Worm (Caenorhabditis elegans) whole organism, mixed stage, embryonic: ENCODE results near the gene C37C3.9.

Experiments
- blmp-1 ChIP-seq: fragments of 150-350 bp; optimal IDR thresholded peaks from 2 replicates; lab custom pipeline; 2014; ENCODE audit warnings: missing biosample characterization, missing genetic modification characterization
- ceh-43 ChIP-seq: fragments of 200-800 bp; sonication (Bioruptor generic); optimal IDR thresholded peaks from 2 replicates; lab custom pipeline; 2018; ENCODE audit warnings: mild to moderate bottlenecking, missing genetic modification characterization, moderate library complexity, missing compliant biosample characterization
- ces-1 ChIP-seq: fragments of 150-350 bp; optimal IDR thresholded peaks from 2 replicates; lab custom pipeline; 2014; ENCODE audit warnings: missing biosample characterization, missing genetic modification reagents, missing genetic modification characterization
- drap-1 ChIP-seq: fragments of 200-800 bp; sonication (Bioruptor generic); optimal IDR thresholded peaks from 3 replicates; lab custom pipeline; 2018; ENCODE audit warnings: mild to moderate bottlenecking, missing genetic modification characterization, missing compliant biosample characterization
- lsy-2 ChIP-seq: fragments of 150-350 bp; optimal IDR thresholded peaks from 2 replicates; lab custom pipeline; 2014; ENCODE audit warnings: missing biosample characterization, missing genetic modification characterization
- mls-2 ChIP-seq: sonication (generic microtip); optimal IDR thresholded peaks from 2 replicates; lab custom pipeline; 2016; ENCODE audit warnings: mild to moderate bottlenecking, missing genetic modification characterization, moderate library complexity, missing compliant biosample characterization
- sem-2 ChIP-seq: fragments of 200-800 bp; sonication (Bioruptor generic); optimal IDR thresholded peaks from 2 replicates; lab custom pipeline; 2018; ENCODE audit warnings: mild to moderate bottlenecking, missing genetic modification characterization, missing compliant biosample characterization
- snpc-4 ChIP-seq: fragments of 150-350 bp; optimal IDR thresholded peaks from 2 replicates; lab custom pipeline; 2014; ENCODE audit warnings: missing biosample characterization, missing genetic modification characterization
- unc-39 ChIP-seq: fragments of 150-350 bp; optimal IDR thresholded peaks from 2 replicates; lab custom pipeline; 2014; ENCODE audit warnings: missing biosample characterization, missing genetic modification characterization
- unc-62 ChIP-seq: fragments of 150-350 bp; optimal IDR thresholded peaks from 2 replicates; lab custom pipeline; 2014; ENCODE audit warnings: missing biosample characterization, missing genetic modification reagents, missing genetic modification characterization
- ztf-11 ChIP-seq: fragments of 150-350 bp; optimal IDR thresholded peaks from 2 replicates; lab custom pipeline; 2014; ENCODE audit warnings: missing biosample characterization, missing genetic modification characterization

ce11 chrV:7854603-7855002 lies at the start of gene C37C3.9, which contains the start of gene C37C3.18:
- no peak for TF ChIP-seq unc-39
- no peak for TF ChIP-seq ztf-11 (tag; lab: Kevin White, UChicago)
- no peak for TF ChIP-seq snpc-4 (tag; lab: Kevin White, UChicago)
- TF ChIP-seq drap-1, result no peak
- peak; percentile 51 for TF ChIP-seq lsy-2 (tag; lab: Kevin White, UChicago)
- TF ChIP-seq blmp-1 (tag; lab: Kevin White, UChicago), result peak; percentile 2
- TF ChIP-seq ces-1 (GFP tag; lab: Kevin White, UChicago), result peak; percentile 49
- no peak for TF ChIP-seq ceh-43
- peak; percentile 46 for TF ChIP-seq unc-62
- TF ChIP-seq sem-2 (GFP tag; lab: Kevin White, UChicago), result no peak
- no peak for TF ChIP-seq mls-2 (tag; lab: Kevin White, UChicago)
